Worm (Caenorhabditis elegans) whole organism, young adult: ENCODE measurements around the gene acs-21.

Experiments used
- B0019.2 ChIP-seq: fragments of 200-800 bp; sonication (Bioruptor generic); conservative IDR thresholded peaks from 2 replicates; pipeline ENCODE4 v1.3.6; 2022; ENCODE audit warnings: missing genetic modification reagents, missing genetic modification characterization, missing compliant biosample characterization
- C17E4.6 ChIP-seq: fragments of 200-800 bp; sonication (Bioruptor generic); IDR thresholded peaks from 2 replicates; pipeline ENCODE4 v1.3.6; 2022; ENCODE audit warnings: missing genetic modification reagents, missing genetic modification characterization, missing compliant biosample characterization
- D2030.7 ChIP-seq: fragments of 200-800 bp; sonication (Bioruptor generic); IDR thresholded peaks from 2 replicates; pipeline ENCODE4 v1.3.6; 2022; ENCODE audit warnings: missing genetic modification reagents, missing genetic modification characterization, missing compliant biosample characterization
- F33H1.4 ChIP-seq: fragments of 200-800 bp; sonication (Bioruptor generic); IDR thresholded peaks from 2 replicates; pipeline ENCODE4 v1.3.6; 2022; ENCODE audit warnings: missing genetic modification reagents, missing genetic modification characterization, missing compliant biosample characterization
- F39B2.1 ChIP-seq: fragments of 200-800 bp; sonication (Bioruptor generic); IDR thresholded peaks from 2 replicates; pipeline ENCODE4 v1.3.6; 2022; ENCODE audit warnings: missing genetic modification reagents, missing genetic modification characterization, missing compliant biosample characterization
- F55B11.4 ChIP-seq: sonication (generic microtip); optimal IDR thresholded peaks from 2 replicates; lab custom pipeline; 2016; ENCODE audit warnings: missing compliant biosample characterization, missing genetic modification characterization, borderline replicate concordance; ENCODE audit not compliant: insufficient read depth
- F57A8.1 ChIP-seq: fragments of 200-800 bp; sonication (Bioruptor generic); optimal IDR thresholded peaks from 2 replicates; lab custom pipeline; 2018; ENCODE audit warnings: mild to moderate bottlenecking, missing genetic modification characterization, moderate library complexity, missing compliant biosample characterization
- F57C9.4 ChIP-seq: sonication (generic microtip); optimal IDR thresholded peaks from 2 replicates; lab custom pipeline; 2017; ENCODE audit warnings: mild to moderate bottlenecking, missing genetic modification characterization, missing compliant biosample characterization
- K11D2.4 ChIP-seq: fragments of 200-800 bp; sonication (Bioruptor generic); IDR thresholded peaks from 2 replicates; pipeline ENCODE4 v1.3.6; 2022; ENCODE audit warnings: missing genetic modification reagents, missing genetic modification characterization, missing compliant biosample characterization
- K12H6.12 ChIP-seq: fragments of 200-800 bp; sonication (Bioruptor generic); optimal IDR thresholded peaks from 2 replicates; lab custom pipeline; 2018; ENCODE audit warnings: mild to moderate bottlenecking, missing genetic modification characterization, missing compliant biosample characterization
- T26A5.8 ChIP-seq: sonication (generic microtip); optimal IDR thresholded peaks from 2 replicates; lab custom pipeline; 2016; ENCODE audit warnings: missing genetic modification characterization, missing compliant biosample characterization
- Y53F4B.3 ChIP-seq: fragments of 200-800 bp; sonication (Bioruptor generic); IDR thresholded peaks from 2 replicates; pipeline ENCODE4 v1.3.6; 2022; ENCODE audit warnings: missing genetic modification reagents, missing genetic modification characterization, missing compliant biosample characterization
- Y53G8AR.9 ChIP-seq: fragments of 200-800 bp; sonication (Bioruptor generic); conservative IDR thresholded peaks from 2 replicates; pipeline ENCODE4 v1.3.6; 2022; ENCODE audit warnings: missing genetic modification reagents, missing genetic modification characterization, missing compliant biosample characterization
- Y56A3A.18 ChIP-seq: fragments of 200-800 bp; sonication (Bioruptor generic); IDR thresholded peaks from 2 replicates; pipeline ENCODE4 v1.3.6; 2022; ENCODE audit warnings: missing genetic modification reagents, missing genetic modification characterization, missing compliant biosample characterization
- Y79H2A.3 ChIP-seq: fragments of 200-800 bp; sonication (Bioruptor generic); conservative IDR thresholded peaks from 2 replicates; pipeline ENCODE4 v1.3.6; 2022; ENCODE audit warnings: missing genetic modification reagents, missing genetic modification characterization, missing compliant biosample characterization
- Y95B8A.8 ChIP-seq: fragments of 200-800 bp; sonication (Bioruptor generic); IDR thresholded peaks from 2 replicates; pipeline ENCODE4 v1.3.6; 2022; ENCODE audit warnings: missing genetic modification reagents, missing genetic modification characterization, missing compliant biosample characterization
- ama-1 ChIP-seq, 3 experiments: fragments of 150-350 bp in 1 of 3; sonication (generic microtip) in 2 of 3; optimal IDR thresholded peaks; 2 replicates each; lab custom pipeline; 2014 to 2018; ENCODE audit warnings: missing biosample characterization in 2 of 3, missing genetic modification characterization in 2 of 3, missing genetic modification reagents in 2 of 3
- attf-3 ChIP-seq: fragments of 200-800 bp; sonication (Bioruptor generic); conservative IDR thresholded peaks from 2 replicates; pipeline ENCODE4 v1.3.6; 2022; ENCODE audit warnings: missing genetic modification reagents, missing genetic modification characterization, missing compliant biosample characterization
- attf-5 ChIP-seq: fragments of 200-800 bp; sonication (Bioruptor generic); optimal IDR thresholded peaks from 2 replicates; lab custom pipeline; 2018; ENCODE audit warnings: mild to moderate bottlenecking, missing genetic modification characterization, missing compliant biosample characterization
- ceh-100 ChIP-seq: fragments of 200-800 bp; sonication (Bioruptor generic); IDR thresholded peaks from 2 replicates; pipeline ENCODE4 v1.3.6; 2022; ENCODE audit warnings: missing genetic modification reagents, missing genetic modification characterization, missing compliant biosample characterization
- ceh-58 ChIP-seq: fragments of 200-800 bp; sonication (Bioruptor generic); IDR thresholded peaks from 2 replicates; pipeline ENCODE4 v1.3.6; 2022; ENCODE audit warnings: missing genetic modification characterization, missing compliant biosample characterization
- chd-7 ChIP-seq: sonication (generic microtip); optimal IDR thresholded peaks from 2 replicates; lab custom pipeline; 2016; ENCODE audit warnings: mild to moderate bottlenecking, missing genetic modification characterization, moderate library complexity, missing compliant biosample characterization
- die-1 ChIP-seq: sonication (generic microtip); optimal IDR thresholded peaks from 2 replicates; lab custom pipeline; 2016; ENCODE audit warnings: missing genotype, mild to moderate bottlenecking, missing genetic modification characterization, missing compliant biosample characterization
- dox-1 ChIP-seq: fragments of 200-800 bp; sonication (Bioruptor generic); IDR thresholded peaks from 2 replicates; pipeline ENCODE4 v1.3.6; 2022; ENCODE audit warnings: missing genetic modification reagents, missing genetic modification characterization, missing compliant biosample characterization
- dpff-1 ChIP-seq: sonication (generic microtip); optimal IDR thresholded peaks from 2 replicates; lab custom pipeline; 2017; ENCODE audit warnings: mild to moderate bottlenecking, missing genetic modification characterization, missing compliant biosample characterization
- dpl-1 ChIP-seq: fragments of 150-350 bp; optimal IDR thresholded peaks from 2 replicates; lab custom pipeline; 2014; ENCODE audit warnings: missing biosample characterization, missing genetic modification reagents, missing genetic modification characterization
- egl-18 ChIP-seq: fragments of 200-800 bp; sonication (Bioruptor generic); IDR thresholded peaks from 2 replicates; pipeline ENCODE4 v1.3.6; 2022; ENCODE audit warnings: missing genetic modification reagents, missing genetic modification characterization, missing compliant biosample characterization
- ets-4 ChIP-seq: fragments of 200-800 bp; sonication (Bioruptor generic); optimal IDR thresholded peaks from 2 replicates; lab custom pipeline; 2018; ENCODE audit warnings: mild to moderate bottlenecking, missing genetic modification characterization, missing compliant biosample characterization
- fkh-3 ChIP-seq: sonication (generic microtip); optimal IDR thresholded peaks from 2 replicates; lab custom pipeline; 2016; ENCODE audit warnings: mild to moderate bottlenecking, missing genetic modification characterization, missing compliant biosample characterization
- hlh-26 ChIP-seq: fragments of 200-800 bp; sonication (Bioruptor generic); conservative IDR thresholded peaks from 2 replicates; pipeline ENCODE4 v1.3.6; 2022; ENCODE audit warnings: missing genetic modification reagents, missing genetic modification characterization, missing compliant biosample characterization
- let-607 ChIP-seq, 2 experiments: fragments of 200-800 bp in 1 of 2; sonication (Bioruptor generic) in 1 of 2; sonication (generic microtip) in 1 of 2; optimal IDR thresholded peaks; 2 replicates each; lab custom pipeline; 2016 to 2018; ENCODE audit warnings: mild to moderate bottlenecking in 2 of 2, missing compliant biosample characterization in 2 of 2, missing genetic modification characterization in 2 of 2, moderate library complexity in 2 of 2, missing genotype in 1 of 2
- lin-54 ChIP-seq: fragments of 200-800 bp; sonication (Bioruptor generic); optimal IDR thresholded peaks from 2 replicates; lab custom pipeline; 2018; ENCODE audit warnings: mild to moderate bottlenecking, missing genetic modification characterization, missing compliant biosample characterization
- mes-4 ChIP-seq: sonication (generic microtip); optimal IDR thresholded peaks from 2 replicates; lab custom pipeline; 2016; ENCODE audit warnings: missing genotype, missing genetic modification characterization, missing compliant biosample characterization
- nfya-2 ChIP-seq: fragments of 200-800 bp; sonication (Bioruptor generic); IDR thresholded peaks from 2 replicates; pipeline ENCODE4 v1.3.6; 2022; ENCODE audit warnings: missing genetic modification reagents, missing genetic modification characterization, missing compliant biosample characterization
- nfyb-1 ChIP-seq: fragments of 200-800 bp; sonication (Bioruptor generic); IDR thresholded peaks from 2 replicates; pipeline ENCODE4 v1.3.6; 2022; ENCODE audit warnings: missing genetic modification reagents, missing genetic modification characterization, missing compliant biosample characterization
- nhr-80 ChIP-seq: sonication (generic microtip); optimal IDR thresholded peaks from 2 replicates; lab custom pipeline; 2016; ENCODE audit warnings: missing genetic modification characterization, missing compliant biosample characterization
- pbrm-1 ChIP-seq: fragments of 200-800 bp; sonication (Bioruptor generic); IDR thresholded peaks from 2 replicates; pipeline ENCODE4 v1.3.6; 2022; ENCODE audit warnings: missing genetic modification reagents, missing genetic modification characterization, missing compliant biosample characterization
- rcor-1 ChIP-seq: fragments of 200-800 bp; sonication (Bioruptor generic); IDR thresholded peaks from 2 replicates; pipeline ENCODE4 v1.3.6; 2022; ENCODE audit warnings: missing genetic modification reagents, missing genetic modification characterization, missing compliant biosample characterization
- repo-1 ChIP-seq: sonication (generic microtip); optimal IDR thresholded peaks from 2 replicates; lab custom pipeline; 2017; ENCODE audit warnings: mild to moderate bottlenecking, missing genetic modification characterization, missing compliant biosample characterization
- rpc-1 ChIP-seq, 2 experiments: fragments of 150-350 bp in 1 of 2; sonication (generic microtip) in 1 of 2; optimal IDR thresholded peaks; 2 replicates each; lab custom pipeline; 2014 to 2018; ENCODE audit warnings: missing biosample characterization in 1 of 2, missing genetic modification characterization in 1 of 2, missing genetic modification reagents in 1 of 2, missing genotype in 1 of 2
- tbx-9 ChIP-seq: sonication (generic microtip); optimal IDR thresholded peaks from 2 replicates; lab custom pipeline; 2016; ENCODE audit warnings: borderline replicate concordance, missing genetic modification characterization, inconsistent platforms, missing compliant biosample characterization
- unc-130 ChIP-seq: sonication (generic microtip); optimal IDR thresholded peaks from 2 replicates; lab custom pipeline; 2016; ENCODE audit warnings: missing genetic modification reagents, missing genetic modification characterization, missing compliant biosample characterization
- unc-62 ChIP-seq: fragments of 150-350 bp; optimal IDR thresholded peaks from 2 replicates; lab custom pipeline; 2014; ENCODE audit warnings: missing biosample characterization, missing genetic modification reagents, missing genetic modification characterization
- xnd-1 ChIP-seq: sonication (generic microtip); optimal IDR thresholded peaks from 2 replicates; lab custom pipeline; 2016; ENCODE audit warnings: missing genotype, missing genetic modification reagents, missing genetic modification characterization, missing compliant biosample characterization
- zim-3 ChIP-seq: sonication (generic microtip); optimal IDR thresholded peaks from 2 replicates; lab custom pipeline; 2017; ENCODE audit warnings: mild to moderate bottlenecking, missing genetic modification characterization, moderate library complexity, missing compliant biosample characterization

The acs-21 gene

ce11 chrV:3088768-3089167 lies at the start of gene acs-21:
Gene acs-21 (plus strand): TSS chrV:3089068.
- TF ChIP-seq zim-3 (tag; lab: Kevin White, UChicago) = no peak
- no peak for TF ChIP-seq mes-4 (tag; lab: Kevin White, UChicago)
- TF ChIP-seq F55B11.4 (tag; lab: Kevin White, UChicago) = no peak
- TF ChIP-seq rcor-1 (GFP tag; lab: Robert Waterston, UW) = no peak
- no peak for TF ChIP-seq rpc-1 (optimal IDR thresholded peaks at IDR 0.05; lab: Kevin White, UChicago)
- no peak for TF ChIP-seq rpc-1 (tag; optimal IDR thresholded peaks at IDR 0.05; lab: Kevin White, UChicago)
- no peak for TF ChIP-seq F33H1.4
- no peak for TF ChIP-seq nfyb-1 (GFP tag; lab: Robert Waterston, UW)
- TF ChIP-seq T26A5.8 (tag; lab: Kevin White, UChicago) = no peak
- no peak for TF ChIP-seq F57A8.1
- TF ChIP-seq dox-1 (GFP tag; lab: Robert Waterston, UW) = no peak
- TF ChIP-seq Y79H2A.3 (GFP tag; lab: Robert Waterston, UW) = no peak
- no peak for TF ChIP-seq chd-7
- no peak for TF ChIP-seq C17E4.6
- TF ChIP-seq ceh-100 (GFP tag; lab: Robert Waterston, UW) = no peak
- TF ChIP-seq Y53F4B.3 = no peak
- TF ChIP-seq ets-4 (GFP tag; lab: Kevin White, UChicago) = no peak
- TF ChIP-seq xnd-1 = no peak
- no peak for TF ChIP-seq attf-3 (GFP tag; lab: Robert Waterston, UW)
- no peak for TF ChIP-seq egl-18 (GFP tag; lab: Robert Waterston, UW)
- TF ChIP-seq, all 124 proteins: peak for 0

- TF ChIP-seq rcor-1 (GFP tag; lab: Robert Waterston, UW) = no peak
- no peak for TF ChIP-seq lin-54 (GFP tag; lab: Kevin White, UChicago)
- no peak for TF ChIP-seq unc-62 (GFP tag; lab: Kevin White, UChicago)
- no peak for TF ChIP-seq pbrm-1 (GFP tag; lab: Robert Waterston, UW)
Observed at ce11 chrV:3039282-3039681, 49.6 kb upstream of the acs-21 start, which contains the start of gene chpf-2. Gene chpf-2 (minus strand): TSS chrV:3039382.

ce11 chrV:3040930-3041329 lies 47.9 kb upstream of the acs-21 start:
- TF ChIP-seq Y53G8AR.9 (GFP tag; lab: Robert Waterston, UW) (no peak), fkh-3 (tag; lab: Kevin White, UChicago) (no peak), K11D2.4 (GFP tag; lab: Robert Waterston, UW) (no peak), ets-4 (GFP tag; lab: Kevin White, UChicago) (no peak), repo-1 (tag; lab: Kevin White, UChicago) (no peak), Y95B8A.8 (GFP tag; lab: Robert Waterston, UW) (no peak), Y79H2A.3 (GFP tag; lab: Robert Waterston, UW) (no peak), ceh-58 (no peak), nfya-2 (GFP tag; lab: Robert Waterston, UW) (no peak), dpff-1 (tag; lab: Kevin White, UChicago) (no peak), unc-130 (GFP tag; lab: Kevin White, UChicago) (no peak), tbx-9 (tag; lab: Kevin White, UChicago) (no peak), B0019.2 (GFP tag; lab: Robert Waterston, UW) (no peak), nhr-80 (tag; lab: Kevin White, UChicago) (no peak), unc-62 (GFP tag; lab: Kevin White, UChicago) (no peak)

ce11 chrV:3044837-3045236 lies 44.0 kb upstream of the acs-21 start, which contains the start of gene F59D6.1:
Gene F59D6.1 (plus strand): TSS chrV:3045137.
- TF ChIP-seq dpl-1 (GFP tag; lab: Kevin White, UChicago) (no peak), Y79H2A.3 (GFP tag; lab: Robert Waterston, UW) (no peak), K12H6.12 (no peak), chd-7 (no peak), attf-5 (GFP tag; lab: Kevin White, UChicago) (no peak), D2030.7 (GFP tag; lab: Robert Waterston, UW) (no peak), let-607 (tag; optimal IDR thresholded peaks at IDR 0.05; lab: Kevin White, UChicago) (no peak), F39B2.1 (GFP tag; lab: Robert Waterston, UW) (no peak), die-1 (tag; lab: Kevin White, UChicago) (no peak), ama-1 (optimal IDR thresholded peaks at IDR 0.05; lab: Kevin White, UChicago) (no peak), ama-1 (GFP tag; optimal IDR thresholded peaks at IDR 0.05; lab: Kevin White, UChicago) (no peak), unc-130 (GFP tag; lab: Kevin White, UChicago) (no peak), hlh-26 (GFP tag; lab: Robert Waterston, UW) (no peak), F57C9.4 (tag; lab: Kevin White, UChicago) (no peak), Y56A3A.18 (GFP tag; lab: Robert Waterston, UW) (no peak)
